Fruit fly (Drosophila melanogaster): ENCODE measurements around the gene CG9121.

CG9121 gene

dm6 chr2L:5004677-5005463, 46.0 kb downstream of the CG9121 start (continued):
- TF ChIP-seq yki (optimal IDR thresholded peaks at IDR 0.05): no peak
- TF ChIP-seq abd-A (tag; optimal IDR thresholded peaks at IDR 0.05): peak; percentile 77
- peak; percentile 93 for TF ChIP-seq CG16779 (GFP tag; IDR thresholded peaks at IDR 0.05)
- TF ChIP-seq CG6683 (GFP tag; optimal IDR thresholded peaks at IDR 0.05): peak; percentile 93
- TF ChIP-seq Nf-YC (tag; optimal IDR thresholded peaks at IDR 0.05): peak; percentile 83
- TF ChIP-seq slou (GFP tag; optimal IDR thresholded peaks at IDR 0.05): peak; percentile 92
- peak; percentile 68; the same call in 1 of the 2 replicates for TF ChIP-seq CkIIα-i1 (GFP tag; IDR thresholded peaks at IDR 0.05)
- peak; percentile 92 for TF ChIP-seq NFAT (GFP tag; IDR thresholded peaks at IDR 0.05)
- TF ChIP-seq CG7987 (GFP tag; optimal IDR thresholded peaks at IDR 0.05): peak; percentile 89
- TF ChIP-seq CG14014 (GFP tag; IDR thresholded peaks at IDR 0.05): peak; percentile 98
- TF ChIP-seq HmgD (GFP tag; optimal IDR thresholded peaks at IDR 0.05): peak; percentile 92
- peak; percentile 96 for TF ChIP-seq gro (GFP tag; optimal IDR thresholded peaks at IDR 0.05)
- TF ChIP-seq pum (GFP tag; optimal IDR thresholded peaks at IDR 0.05): peak; percentile 93
- TF ChIP-seq hb (GFP tag; IDR thresholded peaks at IDR 0.05; ENCODE audit: partially characterized antibody): no peak
- TF ChIP-seq CG8281 (tag; optimal IDR thresholded peaks at IDR 0.05): peak; percentile 84
- TF ChIP-seq dan (GFP tag; IDR thresholded peaks at IDR 0.05): peak; percentile 78
- TF ChIP-seq CG34224 (GFP tag; IDR thresholded peaks at IDR 0.05; ENCODE audit: partially characterized antibody): no peak
- peak; percentile 96 for TF ChIP-seq CHES-1-like (GFP tag; optimal IDR thresholded peaks at IDR 0.05)
- peak; percentile 92 to 93 for TF ChIP-seq Hr51 (GFP tag; optimal IDR thresholded peaks at IDR 0.05)
- TF ChIP-seq row (GFP tag; IDR thresholded peaks at IDR 0.05): peak; percentile 98
- peak; percentile 91 for TF ChIP-seq gsb (GFP tag; IDR thresholded peaks at IDR 0.05)
- TF ChIP-seq CG3163 (GFP tag; optimal IDR thresholded peaks at IDR 0.05): peak; percentile 78
- no peak for TF ChIP-seq nerfin-2 (GFP tag; IDR thresholded peaks at IDR 0.05; ENCODE audit: partially characterized antibody)
- peak; percentile 95 for TF ChIP-seq CG7839 (tag; optimal IDR thresholded peaks at IDR 0.05)
- TF ChIP-seq CG2129 (GFP tag; IDR thresholded peaks at IDR 0.05; ENCODE audit: partially characterized antibody): no peak
- peak; percentile 74 for TF ChIP-seq trem (tag; optimal IDR thresholded peaks at IDR 0.05)
- peak; percentile 94 for TF ChIP-seq oc (tag; optimal IDR thresholded peaks at IDR 0.05)
- peak; percentile 93 to 94 for TF ChIP-seq chif (GFP tag; optimal IDR thresholded peaks at IDR 0.05)
- TF ChIP-seq CG6254 (GFP tag; optimal IDR thresholded peaks at IDR 0.05): peak; percentile 83
- peak; percentile 96 for TF ChIP-seq CG12659 (GFP tag; optimal IDR thresholded peaks at IDR 0.05)
- peak; percentile 87 for TF ChIP-seq CG8089 (GFP tag; optimal IDR thresholded peaks at IDR 0.05)
- peak; percentile 94 for TF ChIP-seq ems (GFP tag; optimal IDR thresholded peaks at IDR 0.05)
- peak; percentile 95 for TF ChIP-seq CG10543 (GFP tag; optimal IDR thresholded peaks at IDR 0.05)
- TF ChIP-seq C15 (GFP tag; IDR thresholded peaks at IDR 0.05): peak; percentile 89
- TF ChIP-seq trh (GFP tag; optimal IDR thresholded peaks at IDR 0.05): peak; percentile 67
- TF ChIP-seq CG3407 (GFP tag; optimal IDR thresholded peaks at IDR 0.05): peak; percentile 86
- peak; percentile 80 for TF ChIP-seq jing (GFP tag; optimal IDR thresholded peaks at IDR 0.05)
- TF ChIP-seq tio (GFP tag; optimal IDR thresholded peaks at IDR 0.05): no peak
- TF ChIP-seq CG17385 (GFP tag; optimal IDR thresholded peaks at IDR 0.05): peak; percentile 91
- TF ChIP-seq CG6813 (GFP tag; optimal IDR thresholded peaks at IDR 0.05): peak; percentile 94
- TF ChIP-seq Oaz (GFP tag; IDR thresholded peaks at IDR 0.05): peak; percentile 90
- TF ChIP-seq Myb (GFP tag; optimal IDR thresholded peaks at IDR 0.05): peak; percentile 83
- peak; percentile 95 for TF ChIP-seq CG10366 (GFP tag; IDR thresholded peaks at IDR 0.05)
- TF ChIP-seq CG17829 (tag; optimal IDR thresholded peaks at IDR 0.05): peak; percentile 91
- TF ChIP-seq ERR (GFP tag; optimal IDR thresholded peaks at IDR 0.05): peak; percentile 95
- TF ChIP-seq mirr (GFP tag; optimal IDR thresholded peaks at IDR 0.05): peak; percentile 84
- TF ChIP-seq Ada2b (GFP tag; IDR thresholded peaks at IDR 0.05): peak; percentile 98
- peak; percentile 94 for TF ChIP-seq repo (GFP tag; optimal IDR thresholded peaks at IDR 0.05)
- TF ChIP-seq CG13287 (GFP tag; IDR thresholded peaks at IDR 0.05; ENCODE audit: partially characterized antibody): no peak

All from whole organism, embryonic.